Fruit fly (Drosophila melanogaster) whole organism, embryonic: Measurements from ENCODE around the gene CG42553.

Source experiments
- Antp ChIP-seq: fragments of 200-800 bp; sonication (Bioruptor generic); optimal IDR thresholded peaks from 3 replicates; lab custom pipeline; 2016; ENCODE audit warnings: missing biosample characterization, missing genetic modification characterization
- B-H2 ChIP-seq: fragments of 200-800 bp; sonication (Bioruptor generic); optimal IDR thresholded peaks from 2 replicates; lab custom pipeline; 2018; ENCODE audit warnings: missing biosample characterization, mild to moderate bottlenecking, missing genetic modification characterization
- Bteb2 ChIP-seq: fragments of 200-800 bp; sonication (Bioruptor generic); optimal IDR thresholded peaks from 2 replicates; lab custom pipeline; 2016; ENCODE audit warnings: missing biosample characterization, missing genetic modification characterization
- CG10274 ChIP-seq: fragments of 200-800 bp; sonication (Bioruptor generic); optimal IDR thresholded peaks from 3 replicates; lab custom pipeline; 2017; ENCODE audit warnings: missing biosample characterization, mild to moderate bottlenecking, missing genetic modification characterization
- CG10654 ChIP-seq: fragments of 200-800 bp; sonication (Bioruptor generic); optimal IDR thresholded peaks from 2 replicates; lab custom pipeline; 2016; ENCODE audit warnings: missing biosample characterization, missing genetic modification characterization
- CG11093 ChIP-seq: fragments of 200-800 bp; sonication (Bioruptor generic); IDR thresholded peaks from 3 replicates; pipeline ENCODE4 v1.3.6; 2022; ENCODE audit warnings: missing biosample characterization, missing genetic modification characterization
- CG11456 ChIP-seq: fragments of 200-800 bp; sonication (Bioruptor generic); IDR thresholded peaks from 3 replicates; pipeline ENCODE4 v1.3.6; 2022; ENCODE audit warnings: missing biosample characterization, missing genetic modification characterization
- CG12155 ChIP-seq: fragments of 200-800 bp; sonication (Bioruptor generic); optimal IDR thresholded peaks from 3 replicates; lab custom pipeline; 2016; ENCODE audit warnings: missing biosample characterization, missing genetic modification characterization
- CG12236 ChIP-seq: fragments of 200-800 bp; sonication (Bioruptor generic); optimal IDR thresholded peaks from 2 replicates; lab custom pipeline; 2016; ENCODE audit warnings: missing biosample characterization, missing genetic modification characterization
- CG1233 ChIP-seq: fragments of 200-800 bp; sonication (Bioruptor generic); optimal IDR thresholded peaks from 4 replicates; lab custom pipeline; 2018; ENCODE audit warnings: missing biosample characterization, mild to moderate bottlenecking, missing genetic modification characterization
- CG14050 ChIP-seq: fragments of 200-800 bp; sonication (Bioruptor generic); IDR thresholded peaks from 3 replicates; pipeline ENCODE4 v1.3.6; 2022; ENCODE audit warnings: missing biosample characterization, missing genetic modification characterization
- CG14441 ChIP-seq: fragments of 200-800 bp; sonication (Bioruptor generic); IDR thresholded peaks from 2 replicates; pipeline ENCODE4 v1.3.6; 2022; ENCODE audit warnings: missing biosample characterization, missing genetic modification characterization
- CG15479 ChIP-seq: fragments of 200-800 bp; sonication (Bioruptor generic); optimal IDR thresholded peaks from 3 replicates; lab custom pipeline; 2019; ENCODE audit warnings: missing biosample characterization, mild to moderate bottlenecking, missing genetic modification characterization, moderate library complexity
- CG17802 ChIP-seq: fragments of 200-800 bp; sonication (Bioruptor generic); optimal IDR thresholded peaks from 2 replicates; lab custom pipeline; 2018; ENCODE audit warnings: missing biosample characterization, mild to moderate bottlenecking, missing genetic modification characterization, moderate library complexity
- CG18262 ChIP-seq: fragments of 200-800 bp; optimal IDR thresholded peaks from 3 replicates; lab custom pipeline; 2019; ENCODE audit warnings: missing biosample characterization, mild to moderate bottlenecking, missing genetic modification characterization, moderate library complexity
- CG32767 ChIP-seq: fragments of 200-800 bp; sonication (Bioruptor generic); IDR thresholded peaks from 2 replicates; pipeline ENCODE4 v1.3.6; 2022; ENCODE audit warnings: missing biosample characterization, missing genetic modification characterization
- CG34224 ChIP-seq: fragments of 200-800 bp; sonication (Bioruptor generic); IDR thresholded peaks from 3 replicates; pipeline ENCODE4 v1.3.6; 2022; ENCODE audit warnings: missing biosample characterization, missing genetic modification characterization; ENCODE audit not compliant: partially characterized antibody
- CG3995 ChIP-seq: fragments of 200-800 bp; sonication (Bioruptor generic); optimal IDR thresholded peaks from 3 replicates; lab custom pipeline; 2016; ENCODE audit warnings: missing biosample characterization, missing genetic modification characterization
- CG4854 ChIP-seq: fragments of 200-800 bp; sonication (Bioruptor generic); optimal IDR thresholded peaks from 2 replicates; lab custom pipeline; 2016; ENCODE audit warnings: missing biosample characterization, missing genetic modification characterization, inconsistent platforms
- CG6854 ChIP-seq: fragments of 200-800 bp; sonication (Bioruptor generic); optimal IDR thresholded peaks from 3 replicates; lab custom pipeline; 2017; ENCODE audit warnings: missing biosample characterization, mild to moderate bottlenecking, missing genetic modification characterization
- CG7745 ChIP-seq: fragments of 200-800 bp; sonication (Bioruptor generic); optimal IDR thresholded peaks from 2 replicates; lab custom pipeline; 2018; ENCODE audit warnings: missing biosample characterization, mild to moderate bottlenecking, missing genetic modification characterization, moderate library complexity
- CG7928 ChIP-seq: fragments of 200-800 bp; sonication (Bioruptor generic); optimal IDR thresholded peaks from 2 replicates; lab custom pipeline; 2017; ENCODE audit warnings: missing biosample characterization, mild to moderate bottlenecking, missing genetic modification characterization
- CG9817 ChIP-seq: fragments of 200-800 bp; sonication (Bioruptor generic); optimal IDR thresholded peaks from 2 replicates; lab custom pipeline; 2018; ENCODE audit warnings: missing biosample characterization, mild to moderate bottlenecking, missing genetic modification characterization, moderate library complexity
- CHES-1-like ChIP-seq: fragments of 200-800 bp; sonication (Bioruptor generic); optimal IDR thresholded peaks from 2 replicates; lab custom pipeline; 2016; ENCODE audit warnings: missing biosample characterization, missing genetic modification characterization
- Ets97D ChIP-seq: fragments of 200-800 bp; sonication (Bioruptor generic); optimal IDR thresholded peaks from 3 replicates; lab custom pipeline; 2016; ENCODE audit warnings: missing biosample characterization, missing genetic modification characterization
- Fer3 ChIP-seq: fragments of 200-800 bp; sonication (Bioruptor generic); optimal IDR thresholded peaks from 2 replicates; lab custom pipeline; 2018; ENCODE audit warnings: missing biosample characterization, mild to moderate bottlenecking, missing genetic modification characterization, moderate library complexity
- HLH4C ChIP-seq: fragments of 200-800 bp; sonication (Bioruptor generic); IDR thresholded peaks from 3 replicates; pipeline ENCODE4 v1.3.6; 2022; ENCODE audit warnings: missing biosample characterization, missing genetic modification characterization; ENCODE audit not compliant: partially characterized antibody
- MBD-R2 ChIP-seq: fragments of 200-800 bp; sonication (Bioruptor generic); IDR thresholded peaks from 2 replicates; pipeline ENCODE4 v1.3.6; 2022; ENCODE audit warnings: missing biosample characterization, missing genetic modification characterization
- Mes4 ChIP-seq: fragments of 200-800 bp; sonication (Bioruptor generic); optimal IDR thresholded peaks from 2 replicates; lab custom pipeline; 2016; ENCODE audit warnings: missing biosample characterization, missing genetic modification characterization
- NK7.1 ChIP-seq: fragments of 200-800 bp; sonication (Bioruptor generic); optimal IDR thresholded peaks from 3 replicates; lab custom pipeline; 2016; ENCODE audit warnings: missing biosample characterization, missing genetic modification characterization
- Rx ChIP-seq: fragments of 200-800 bp; sonication (Bioruptor generic); IDR thresholded peaks from 2 replicates; pipeline ENCODE4 v1.3.6; 2022; ENCODE audit warnings: missing biosample characterization, missing genetic modification characterization
- Scr ChIP-seq: fragments of 200-800 bp; sonication (Bioruptor generic); IDR thresholded peaks from 2 replicates; pipeline ENCODE4 v1.3.6; 2022; ENCODE audit warnings: missing biosample characterization, missing genetic modification characterization; ENCODE audit not compliant: partially characterized antibody
- Side ChIP-seq: fragments of 200-800 bp; sonication (Bioruptor generic); optimal IDR thresholded peaks from 2 replicates; lab custom pipeline; 2016; ENCODE audit warnings: missing biosample characterization, missing genetic modification characterization
- Sox100B ChIP-seq: fragments of 200-800 bp; sonication (Bioruptor generic); optimal IDR thresholded peaks from 3 replicates; lab custom pipeline; 2018; ENCODE audit warnings: missing biosample characterization, mild to moderate bottlenecking, missing genetic modification characterization
- Sox102F ChIP-seq: fragments of 200-800 bp; sonication (Bioruptor generic); optimal IDR thresholded peaks from 2 replicates; lab custom pipeline; 2018; ENCODE audit warnings: missing biosample characterization, mild to moderate bottlenecking, missing genetic modification characterization, moderate library complexity
- Sry-β ChIP-seq: fragments of 200-800 bp; sonication (Bioruptor generic); optimal IDR thresholded peaks from 2 replicates; lab custom pipeline; 2018; ENCODE audit warnings: missing biosample characterization, mild to moderate bottlenecking, missing genetic modification characterization, moderate library complexity
- Taf1 ChIP-seq: fragments of 200-800 bp; sonication (Bioruptor generic); IDR thresholded peaks from 2 replicates; pipeline ENCODE4 v1.3.6; 2022; ENCODE audit warnings: missing biosample characterization, missing genetic modification characterization
- caup ChIP-seq: fragments of 200-800 bp; sonication (Bioruptor generic); optimal IDR thresholded peaks from 3 replicates; lab custom pipeline; 2017; ENCODE audit warnings: missing biosample characterization, mild to moderate bottlenecking, missing genetic modification characterization, moderate library complexity; ENCODE audit not compliant: severe bottlenecking
- dysf ChIP-seq: fragments of 200-800 bp; sonication (Bioruptor generic); IDR thresholded peaks from 3 replicates; pipeline ENCODE4 v1.3.6; 2022; ENCODE audit warnings: missing biosample characterization, missing genetic modification characterization
- fd102C ChIP-seq: fragments of 200-800 bp; sonication (Bioruptor generic); optimal IDR thresholded peaks from 2 replicates; lab custom pipeline; 2018; ENCODE audit warnings: missing biosample characterization, mild to moderate bottlenecking, missing genetic modification characterization, moderate library complexity
- h ChIP-seq: fragments of >200 bp; optimal IDR thresholded peaks from 2 replicates; lab custom pipeline; 2017
- ind ChIP-seq: fragments of 200-800 bp; sonication (Bioruptor generic); optimal IDR thresholded peaks from 3 replicates; lab custom pipeline; 2016; ENCODE audit warnings: missing biosample characterization, missing genetic modification characterization
- kay ChIP-seq: fragments of 200-800 bp; sonication (Bioruptor generic); optimal IDR thresholded peaks from 2 replicates; lab custom pipeline; 2016; ENCODE audit warnings: missing biosample characterization, missing genetic modification characterization
- oc ChIP-seq: fragments of 200-800 bp; sonication (Bioruptor generic); optimal IDR thresholded peaks from 2 replicates; lab custom pipeline; 2018; ENCODE audit warnings: missing biosample characterization, mild to moderate bottlenecking, missing genetic modification characterization, moderate library complexity
- peb ChIP-seq: fragments of 200-800 bp; sonication (Bioruptor generic); IDR thresholded peaks from 2 replicates; pipeline ENCODE4 v1.3.6; 2022; ENCODE audit warnings: missing biosample characterization, missing genetic modification characterization
- shn ChIP-seq: fragments of 200-800 bp; sonication (Bioruptor generic); optimal IDR thresholded peaks from 3 replicates; lab custom pipeline; 2016; ENCODE audit warnings: missing biosample characterization, missing genetic modification characterization
- sr ChIP-seq: fragments of 200-800 bp; sonication (Bioruptor generic); IDR thresholded peaks from 3 replicates; pipeline ENCODE4 v1.3.6; 2022; ENCODE audit warnings: missing biosample characterization, missing genetic modification characterization
- sug ChIP-seq: fragments of 200-800 bp; optimal IDR thresholded peaks from 2 replicates; lab custom pipeline; 2019; ENCODE audit warnings: missing biosample characterization, mild to moderate bottlenecking, missing genetic modification characterization, moderate library complexity
- tap ChIP-seq: fragments of 200-800 bp; optimal IDR thresholded peaks from 3 replicates; lab custom pipeline; 2019; ENCODE audit warnings: missing biosample characterization, mild to moderate bottlenecking, missing genetic modification characterization, moderate library complexity
- tup ChIP-seq: fragments of 200-800 bp; sonication (Bioruptor generic); optimal IDR thresholded peaks from 2 replicates; lab custom pipeline; 2016; ENCODE audit warnings: missing biosample characterization, mild to moderate bottlenecking, missing genetic modification characterization, moderate library complexity

CG42553 gene

DNA sequence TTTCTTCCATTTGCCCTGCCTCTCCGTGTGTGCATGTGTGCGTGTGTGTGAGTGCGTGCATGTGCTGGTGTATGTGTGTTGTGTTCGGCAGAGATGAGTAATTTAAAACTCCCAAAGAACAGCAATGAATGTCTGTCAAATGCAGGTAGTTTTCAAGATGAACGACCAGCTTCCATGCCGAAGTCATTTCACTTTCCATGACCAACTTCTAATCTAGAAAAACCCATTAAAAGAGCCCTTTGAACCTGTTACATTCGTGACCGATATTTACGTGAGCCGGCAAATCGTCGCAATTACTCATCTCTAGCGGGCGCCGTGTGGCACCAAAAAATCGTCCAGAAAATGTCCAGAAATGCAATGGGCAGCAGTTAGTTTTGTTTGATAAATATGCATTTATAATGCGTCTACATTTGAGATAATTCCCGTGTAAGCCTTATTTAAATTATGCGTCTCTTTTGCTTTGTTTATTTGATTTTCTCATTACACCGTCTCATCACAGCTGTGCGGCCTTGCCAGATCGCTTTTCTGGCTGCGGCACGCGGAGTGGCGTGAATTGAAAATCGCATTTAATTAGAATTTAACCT, 38.6 kb downstream of the CG42553 start (continued):
- TF ChIP-seq Sry-β: peak; percentile 76
- peak; percentile 71 for TF ChIP-seq CG34224 (GFP tag; lab: Robert Waterston, UW)
- no peak for TF ChIP-seq tup (GFP tag; lab: Kevin White, UChicago)
- no peak for TF ChIP-seq oc (tag; lab: Kevin White, UChicago)
- TF ChIP-seq shn (GFP tag; lab: Kevin White, UChicago): peak; percentile 63
- peak; percentile 27 for TF ChIP-seq kay
- no peak for TF ChIP-seq CG12236 (GFP tag; lab: Kevin White, UChicago)
- TF ChIP-seq NK7.1 (GFP tag; lab: Kevin White, UChicago): peak; percentile 26
- TF ChIP-seq CG12155 (GFP tag; lab: Kevin White, UChicago): peak; percentile 41
- peak; percentile 19 for TF ChIP-seq Mes4 (GFP tag; lab: Kevin White, UChicago)
- TF ChIP-seq CG7928 (GFP tag; lab: Kevin White, UChicago): no peak
- TF ChIP-seq CG4854 (GFP tag; lab: Kevin White, UChicago): no peak
- peak; percentile 32 for TF ChIP-seq Ets97D (GFP tag; lab: Kevin White, UChicago)
- TF ChIP-seq CG18262: no peak
- peak; percentile 78 for TF ChIP-seq CG3995 (GFP tag; lab: Kevin White, UChicago)
- no peak for TF ChIP-seq Rx (GFP tag; lab: Robert Waterston, UW)
- peak; percentile 55; the same call in 1 of the 3 replicates for TF ChIP-seq dysf (GFP tag; lab: Robert Waterston, UW)
- peak; percentile 69; the same call in 2 of the 3 replicates for TF ChIP-seq CG11456 (GFP tag; lab: Robert Waterston, UW)
- TF ChIP-seq B-H2: no peak
- peak; percentile 54 for TF ChIP-seq sug (tag; lab: Kevin White, UChicago)
- TF ChIP-seq ind: peak; percentile 49
- 0 out of 2 replicates have a peak, but pooled peaks have one; percentile 34 for TF ChIP-seq CG32767 (GFP tag; lab: Robert Waterston, UW)
- no peak for TF ChIP-seq sr (GFP tag; lab: Robert Waterston, UW)
- no peak for TF ChIP-seq CG14050 (GFP tag; lab: Robert Waterston, UW)
- no peak for TF ChIP-seq fd102C (GFP tag; lab: Kevin White, UChicago)
- peak; percentile 80 for TF ChIP-seq CHES-1-like
- TF ChIP-seq Scr (GFP tag; lab: Robert Waterston, UW): peak; percentile 85
- no peak for TF ChIP-seq CG15479 (GFP tag; lab: Kevin White, UChicago)
- TF ChIP-seq CG1233 (GFP tag; lab: Kevin White, UChicago): no peak
- peak; percentile 40 for TF ChIP-seq Side
- no peak for TF ChIP-seq tap (tag; lab: Kevin White, UChicago)
- peak; percentile 12 for TF ChIP-seq Fer3 (tag; lab: Kevin White, UChicago)
- TF ChIP-seq CG10654 (GFP tag; lab: Kevin White, UChicago): no peak
- no peak for TF ChIP-seq caup (GFP tag; lab: Kevin White, UChicago)
- TF ChIP-seq CG17802 (tag; lab: Kevin White, UChicago): no peak
- peak; percentile 7 for TF ChIP-seq Sox102F (GFP tag; lab: Kevin White, UChicago)
- TF ChIP-seq Bteb2: peak; percentile 37
- TF ChIP-seq CG9817 (tag; lab: Kevin White, UChicago): peak; percentile 50
- TF ChIP-seq CG6854 (GFP tag; lab: Kevin White, UChicago): no peak
- 0 out of 3 replicates have a peak, but pooled peaks have one; percentile 15 for TF ChIP-seq CG11093 (GFP tag; lab: Robert Waterston, UW)
- TF ChIP-seq peb: no peak
- no peak for TF ChIP-seq CG10274
- TF ChIP-seq Antp (GFP tag; lab: Kevin White, UChicago): peak; percentile 65
- no peak for TF ChIP-seq h (lab: Kevin White, UChicago)
- no peak for TF ChIP-seq CG7745
- peak; percentile 30; the same call in 1 of the 2 replicates for TF ChIP-seq CG14441
- peak; percentile 75 for TF ChIP-seq HLH4C (GFP tag; lab: Robert Waterston, UW)
- 0 out of 2 replicates have a peak, but pooled peaks have one; percentile 11 for TF ChIP-seq Taf1
- peak; percentile 56 for TF ChIP-seq MBD-R2 (GFP tag; lab: Robert Waterston, UW)
- no peak for TF ChIP-seq Sox100B (GFP tag; lab: Kevin White, UChicago)
